Worm (Caenorhabditis elegans) whole organism, early embryonic: ENCODE measurements around the gene F53C3.11.

Experiments used
- F13C5.2 ChIP-seq: sonication (generic microtip); optimal IDR thresholded peaks from 2 replicates; lab custom pipeline; 2017; ENCODE audit warnings: mild to moderate bottlenecking, missing genetic modification characterization, inconsistent platforms, missing compliant biosample characterization
- ceh-13 ChIP-seq: fragments of 200-800 bp; sonication (Bioruptor generic); optimal IDR thresholded peaks from 2 replicates; lab custom pipeline; 2018; ENCODE audit warnings: mild to moderate bottlenecking, missing genetic modification characterization, missing compliant biosample characterization
- ets-7 ChIP-seq: sonication (generic microtip); optimal IDR thresholded peaks from 2 replicates; lab custom pipeline; 2016; ENCODE audit warnings: missing genotype, missing genetic modification characterization, missing compliant biosample characterization
- hnd-1 ChIP-seq: sonication (generic microtip); optimal IDR thresholded peaks from 2 replicates; lab custom pipeline; 2016; ENCODE audit warnings: missing genetic modification characterization, missing compliant biosample characterization
- pes-1 ChIP-seq: fragments of 200-800 bp; sonication (Bioruptor generic); IDR thresholded peaks from 2 replicates; pipeline ENCODE4 v1.3.6; 2022; ENCODE audit warnings: missing genetic modification reagents, missing genetic modification characterization, missing compliant biosample characterization
- scrt-1 ChIP-seq: fragments of 200-800 bp; sonication (Bioruptor generic); IDR thresholded peaks from 2 replicates; pipeline ENCODE4 v1.3.6; 2022; ENCODE audit warnings: missing genetic modification characterization, missing compliant biosample characterization
- tbx-37 ChIP-seq: fragments of 200-800 bp; sonication (Bioruptor generic); conservative IDR thresholded peaks from 2 replicates; pipeline ENCODE4 v1.3.6; 2022; ENCODE audit warnings: missing genetic modification reagents, missing genetic modification characterization, missing compliant biosample characterization

F53C3.11 gene

DNA sequence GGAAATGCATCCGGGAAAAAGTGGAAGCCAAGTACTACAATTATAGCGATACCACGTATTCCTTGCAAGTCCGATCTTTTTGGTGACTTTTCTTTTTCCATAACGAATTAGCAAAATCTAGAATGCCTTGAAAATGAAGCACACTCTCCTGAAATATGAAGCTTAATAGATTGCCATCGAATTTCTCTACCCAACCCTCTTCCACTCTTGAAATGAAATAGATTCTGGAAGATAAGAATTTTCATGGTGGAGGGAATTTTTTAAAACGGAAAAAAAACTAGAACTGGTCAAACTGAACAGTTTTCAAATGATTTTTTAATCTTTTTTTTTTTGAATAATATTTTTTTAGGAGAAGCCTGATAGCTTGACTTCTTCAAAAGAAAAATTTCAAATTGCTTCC, 45.7 kb downstream of the F53C3.11 start, which contains the start of gene oac-11:
oac-11 (minus strand) TSS at position 101 of the 400 bp plus-strand sequence.
- TF ChIP-seq hnd-1 (tag; lab: Kevin White, UChicago) = no peak
- TF ChIP-seq pes-1 (GFP tag; lab: Robert Waterston, UW) = no peak
- no peak for TF ChIP-seq scrt-1
- no peak for TF ChIP-seq ceh-13 (GFP tag; lab: Kevin White, UChicago)
- TF ChIP-seq ets-7 (tag; lab: Kevin White, UChicago) = no peak
- TF ChIP-seq tbx-37 = no peak
- no peak for TF ChIP-seq F13C5.2
